Worm (Caenorhabditis elegans): Measurements from ENCODE around the gene T14G8.2.

- no peak for TF ChIP-seq ztf-11 (tag; optimal IDR thresholded peaks at IDR 0.05)
- no peak for TF ChIP-seq nhr-47 (tag; optimal IDR thresholded peaks at IDR 0.05)
- TF ChIP-seq efl-3 (GFP tag; optimal IDR thresholded peaks at IDR 0.05), result no peak
- TF ChIP-seq nhr-77 (tag; optimal IDR thresholded peaks at IDR 0.05), result no peak
- TF ChIP-seq unc-30 (tag; optimal IDR thresholded peaks at IDR 0.05), result no peak
- no peak for TF ChIP-seq ama-1 (optimal IDR thresholded peaks at IDR 0.05)
- no peak for TF ChIP-seq nhr-237 (tag; optimal IDR thresholded peaks at IDR 0.05)
- TF ChIP-seq lsy-2 (tag; optimal IDR thresholded peaks at IDR 0.05), result no peak
- no peak for TF ChIP-seq fos-1 (tag; optimal IDR thresholded peaks at IDR 0.05)
- TF ChIP-seq lin-39 (tag; optimal IDR thresholded peaks at IDR 0.05), result no peak
- no peak for TF ChIP-seq nhr-11 (tag; optimal IDR thresholded peaks at IDR 0.05)
Observed at ce11 chrX:12846043-12846442, 11.8 kb upstream of the T14G8.2 start, which contains the start of gene C52G5.3.
